Worm (Caenorhabditis elegans): ENCODE measurements around the gene sra-11.

sra-11 gene

DNA sequence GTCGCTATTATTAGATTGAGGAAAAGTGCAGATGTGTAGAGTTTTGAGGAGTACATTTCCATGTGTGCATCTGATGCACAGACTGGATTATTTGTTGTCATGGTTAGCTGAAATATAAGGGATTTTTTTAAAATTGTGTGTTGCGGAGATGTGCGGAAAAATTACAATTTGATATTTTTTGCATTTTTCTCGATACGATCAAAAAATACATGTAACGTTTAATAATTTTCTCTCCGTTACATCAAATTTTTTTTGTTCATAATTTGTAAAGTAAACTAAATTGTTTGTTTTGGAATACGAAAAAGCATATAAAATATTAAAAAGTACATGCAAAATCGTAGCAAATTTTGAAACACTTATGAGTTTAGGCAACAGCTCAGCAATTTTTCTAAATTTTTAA is at the start of gene sra-11:
sra-11 (minus strand) TSS at position 101 of the 400 bp plus-strand sequence.
- TF ChIP-seq klf-2 (GFP tag; conservative IDR thresholded peaks at IDR 0.05) (no peak), tab-1 (GFP tag; IDR thresholded peaks at IDR 0.05) (no peak), ztf-29 (GFP tag; IDR thresholded peaks at IDR 0.05) (no peak), T22C8.4 (GFP tag; IDR thresholded peaks at IDR 0.05) (no peak)

DNA sequence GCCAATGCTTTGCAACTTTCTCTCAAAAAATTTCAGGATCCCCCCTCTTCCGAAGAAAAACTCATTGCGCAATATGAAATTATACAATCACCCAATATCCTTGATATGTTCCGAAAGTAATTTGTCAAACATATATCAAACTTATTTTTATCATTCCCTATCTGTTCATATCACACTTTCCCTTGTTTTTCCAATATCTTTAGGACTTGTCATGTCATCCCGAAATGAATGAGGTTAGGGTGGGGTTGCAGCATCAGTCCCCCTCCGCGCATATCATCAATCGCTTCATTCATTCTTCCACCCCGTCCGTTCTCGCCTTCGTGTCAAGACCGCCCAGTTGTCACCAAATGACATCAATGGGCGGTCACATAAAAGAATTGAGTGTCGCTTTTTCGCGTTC is 49.6 kb upstream of the sra-11 start:
- TF ChIP-seq tab-1 (GFP tag; IDR thresholded peaks at IDR 0.05) (no peak), ztf-23 (GFP tag; IDR thresholded peaks at IDR 0.05) (no peak), flt-1 (GFP tag; IDR thresholded peaks at IDR 0.05) (no peak), med-1 (GFP tag; optimal IDR thresholded peaks at IDR 0.05; ENCODE audit: insufficient read depth) (no peak), klf-2 (GFP tag; conservative IDR thresholded peaks at IDR 0.05) (no peak), ref-1 (GFP tag; conservative IDR thresholded peaks at IDR 0.05) (no peak), cog-1 (tag; optimal IDR thresholded peaks at IDR 0.05) (no peak), T22C8.4 (GFP tag; IDR thresholded peaks at IDR 0.05) (no peak), ztf-29 (GFP tag; IDR thresholded peaks at IDR 0.05) (no peak)

DNA sequence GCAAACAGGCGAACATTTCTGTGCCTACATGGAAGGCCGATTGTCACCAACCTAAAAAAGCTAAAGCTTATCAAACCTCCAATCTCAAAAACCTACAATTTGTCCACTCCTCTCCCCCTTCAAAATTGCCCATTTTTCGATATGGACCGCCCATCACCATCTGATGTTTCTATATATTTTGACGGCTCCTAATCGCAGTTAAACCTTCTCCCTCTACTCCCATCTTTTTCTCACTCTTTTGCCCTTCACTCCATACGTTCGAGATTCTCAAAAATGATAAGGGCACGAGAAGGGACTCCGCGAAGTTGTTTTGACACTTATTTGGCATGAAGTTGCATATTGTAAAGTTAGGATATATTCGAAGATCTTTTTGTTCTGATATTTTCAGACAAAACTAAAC is 49.0 kb upstream of the sra-11 start:
- TF ChIP-seq ztf-23 (GFP tag; IDR thresholded peaks at IDR 0.05) (no peak), T22C8.4 (GFP tag; IDR thresholded peaks at IDR 0.05) (no peak), ztf-29 (GFP tag; IDR thresholded peaks at IDR 0.05) (no peak), ref-1 (GFP tag; conservative IDR thresholded peaks at IDR 0.05) (no peak), flt-1 (GFP tag; IDR thresholded peaks at IDR 0.05) (no peak), klf-2 (GFP tag; conservative IDR thresholded peaks at IDR 0.05) (no peak), cog-1 (tag; optimal IDR thresholded peaks at IDR 0.05) (no peak), tab-1 (GFP tag; IDR thresholded peaks at IDR 0.05) (no peak), med-1 (GFP tag; optimal IDR thresholded peaks at IDR 0.05; ENCODE audit: insufficient read depth) (no peak)

DNA sequence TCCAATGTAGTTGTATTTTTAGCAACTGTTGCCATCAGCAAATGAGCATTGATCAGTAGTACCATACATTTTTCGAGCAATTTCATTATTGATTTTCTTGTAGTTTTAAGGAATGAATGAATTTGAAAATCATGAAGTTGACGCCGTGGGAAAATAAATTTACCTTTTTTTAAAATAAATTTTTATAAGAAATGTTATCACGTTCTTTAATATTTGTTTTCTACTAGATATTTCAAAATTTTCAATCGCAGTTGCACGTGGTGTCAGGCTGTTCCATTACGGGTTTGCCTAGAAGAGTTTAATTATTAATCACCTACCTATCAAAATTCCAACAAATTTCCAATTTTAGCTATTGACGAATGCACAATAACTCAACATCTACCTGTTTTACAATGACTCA is 46.7 kb upstream of the sra-11 start, which contains the start of gene R03D7.8:
R03D7.8 (minus strand) TSS at position 101 of the 400 bp plus-strand sequence.
- no peak for TF ChIP-seq flt-1 (GFP tag; IDR thresholded peaks at IDR 0.05)
- TF ChIP-seq ztf-29 (GFP tag; IDR thresholded peaks at IDR 0.05) = no peak
- no peak for TF ChIP-seq T22C8.4 (GFP tag; IDR thresholded peaks at IDR 0.05)
- TF ChIP-seq klf-2 (GFP tag; conservative IDR thresholded peaks at IDR 0.05) = no peak
- no peak for TF ChIP-seq cog-1 (tag; optimal IDR thresholded peaks at IDR 0.05)
- no peak for TF ChIP-seq ref-1 (GFP tag; conservative IDR thresholded peaks at IDR 0.05)
- no peak for TF ChIP-seq ztf-23 (GFP tag; IDR thresholded peaks at IDR 0.05)
- TF ChIP-seq tab-1 (GFP tag; IDR thresholded peaks at IDR 0.05) = no peak
- no peak for TF ChIP-seq med-1 (GFP tag; optimal IDR thresholded peaks at IDR 0.05; ENCODE audit: insufficient read depth)

DNA sequence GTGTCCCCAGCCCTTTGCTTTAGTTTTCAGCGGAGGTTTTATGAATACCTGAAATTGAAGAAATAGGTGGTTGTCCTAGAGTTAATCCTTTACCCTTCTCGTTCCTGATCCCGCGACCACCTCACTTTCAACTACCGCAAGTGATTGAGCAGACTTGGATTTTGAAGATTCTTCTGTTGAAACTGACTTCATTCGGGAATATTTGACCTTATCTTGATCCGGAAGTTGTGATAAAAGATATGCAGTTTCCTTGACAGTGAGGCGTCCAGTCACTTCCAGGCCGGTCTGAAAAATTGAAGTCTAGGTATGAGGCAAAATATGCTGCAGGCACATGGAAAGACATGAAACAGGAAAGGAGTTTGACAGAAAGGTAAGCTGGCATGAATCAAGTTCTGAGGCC is 45.0 kb upstream of the sra-11 start:
- no peak for TF ChIP-seq klf-2 (GFP tag; conservative IDR thresholded peaks at IDR 0.05)
- no peak for TF ChIP-seq T22C8.4 (GFP tag; IDR thresholded peaks at IDR 0.05)
- no peak for TF ChIP-seq tab-1 (GFP tag; IDR thresholded peaks at IDR 0.05)
- TF ChIP-seq med-1 (GFP tag; optimal IDR thresholded peaks at IDR 0.05; ENCODE audit: insufficient read depth) = no peak

DNA sequence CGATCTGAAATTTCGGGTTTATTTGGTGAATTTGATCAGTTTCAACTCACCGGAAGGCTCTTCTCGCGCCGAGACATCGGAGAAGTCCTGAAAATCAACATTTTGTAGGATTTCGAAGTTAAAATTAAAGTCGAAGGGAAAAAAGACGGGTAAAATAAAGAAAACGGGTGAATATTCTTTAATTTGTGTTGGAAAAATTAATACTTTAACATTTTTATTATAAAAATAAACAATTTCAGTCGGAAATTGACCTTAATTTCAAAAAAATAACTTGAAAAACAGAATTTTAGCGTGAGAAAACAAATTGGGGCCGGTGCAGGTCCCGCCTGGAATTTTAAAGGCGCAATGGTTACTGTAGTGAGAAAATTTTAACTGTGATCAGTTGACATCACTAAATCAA is 42.9 kb upstream of the sra-11 start, which contains the start of gene nos-1:
nos-1 (minus strand) TSS at position 101 of the 400 bp plus-strand sequence.
- TF ChIP-seq ztf-23 (GFP tag; IDR thresholded peaks at IDR 0.05) (no peak), klf-2 (GFP tag; conservative IDR thresholded peaks at IDR 0.05) (no peak), med-1 (GFP tag; optimal IDR thresholded peaks at IDR 0.05; ENCODE audit: insufficient read depth) (no peak)

DNA sequence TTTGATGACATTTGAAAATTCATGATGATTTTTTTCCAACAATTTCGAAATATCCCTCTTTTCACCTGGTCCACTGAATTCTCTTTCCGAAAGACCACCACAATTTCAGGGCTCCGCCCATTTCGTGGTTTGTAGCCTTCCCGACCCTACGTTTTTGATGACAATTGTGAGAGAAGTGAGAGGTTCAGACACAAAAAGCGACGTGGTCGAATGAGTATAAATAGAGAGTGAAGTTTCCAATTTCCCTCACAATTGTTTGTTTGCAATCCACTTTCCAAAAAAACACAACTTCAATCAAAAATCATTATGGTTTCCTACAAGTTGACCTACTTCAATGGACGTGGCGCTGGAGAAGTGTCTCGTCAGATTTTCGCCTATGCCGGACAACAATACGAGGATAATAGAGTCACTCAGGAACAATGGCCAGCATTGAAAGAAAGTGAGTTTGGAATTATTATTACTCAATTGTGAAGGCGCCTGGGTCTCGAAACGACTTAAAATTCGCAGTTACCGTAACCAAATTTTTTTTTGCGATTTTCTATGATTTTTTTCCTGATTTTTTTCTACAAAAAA is 40.1 kb upstream of the sra-11 start, which contains the start of gene gst-5:
gst-5 (plus strand) TSS at position 246 of the 573 bp plus-strand sequence.
- TF ChIP-seq cog-1 (tag; optimal IDR thresholded peaks at IDR 0.05) (no peak), tab-1 (GFP tag; IDR thresholded peaks at IDR 0.05) (no peak), klf-2 (GFP tag; conservative IDR thresholded peaks at IDR 0.05) (no peak), flt-1 (GFP tag; IDR thresholded peaks at IDR 0.05) (no peak), T22C8.4 (GFP tag; IDR thresholded peaks at IDR 0.05) (no peak)

DNA sequence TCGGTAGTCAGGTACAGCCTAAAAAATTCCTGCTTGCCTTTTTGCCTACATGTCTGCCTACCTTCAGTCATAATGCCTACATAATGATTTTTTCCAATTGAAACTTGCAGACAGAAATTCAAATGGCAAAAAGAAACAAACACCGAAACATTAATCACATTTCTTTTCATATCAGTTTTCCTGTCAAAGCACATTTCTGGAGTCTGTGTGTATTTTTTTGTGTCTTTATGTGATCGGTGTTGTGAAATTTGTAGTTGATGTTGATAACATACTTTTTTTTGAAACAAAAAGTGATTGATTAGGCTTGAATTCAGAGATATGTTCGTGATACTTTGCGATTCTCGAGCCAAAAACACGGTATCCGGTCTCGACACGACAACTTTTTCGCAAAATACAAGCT is 39.3 kb upstream of the sra-11 start:
- no peak for TF ChIP-seq ref-1 (GFP tag; conservative IDR thresholded peaks at IDR 0.05)
- no peak for TF ChIP-seq tab-1 (GFP tag; IDR thresholded peaks at IDR 0.05)
- TF ChIP-seq klf-2 (GFP tag; conservative IDR thresholded peaks at IDR 0.05) = no peak
- TF ChIP-seq flt-1 (GFP tag; IDR thresholded peaks at IDR 0.05) = no peak
- no peak for TF ChIP-seq cog-1 (tag; optimal IDR thresholded peaks at IDR 0.05)
- TF ChIP-seq T22C8.4 (GFP tag; IDR thresholded peaks at IDR 0.05) = no peak
- TF ChIP-seq ztf-29 (GFP tag; IDR thresholded peaks at IDR 0.05) = no peak
- TF ChIP-seq ztf-23 (GFP tag; IDR thresholded peaks at IDR 0.05) = no peak
- TF ChIP-seq med-1 (GFP tag; optimal IDR thresholded peaks at IDR 0.05; ENCODE audit: insufficient read depth) = no peak

DNA sequence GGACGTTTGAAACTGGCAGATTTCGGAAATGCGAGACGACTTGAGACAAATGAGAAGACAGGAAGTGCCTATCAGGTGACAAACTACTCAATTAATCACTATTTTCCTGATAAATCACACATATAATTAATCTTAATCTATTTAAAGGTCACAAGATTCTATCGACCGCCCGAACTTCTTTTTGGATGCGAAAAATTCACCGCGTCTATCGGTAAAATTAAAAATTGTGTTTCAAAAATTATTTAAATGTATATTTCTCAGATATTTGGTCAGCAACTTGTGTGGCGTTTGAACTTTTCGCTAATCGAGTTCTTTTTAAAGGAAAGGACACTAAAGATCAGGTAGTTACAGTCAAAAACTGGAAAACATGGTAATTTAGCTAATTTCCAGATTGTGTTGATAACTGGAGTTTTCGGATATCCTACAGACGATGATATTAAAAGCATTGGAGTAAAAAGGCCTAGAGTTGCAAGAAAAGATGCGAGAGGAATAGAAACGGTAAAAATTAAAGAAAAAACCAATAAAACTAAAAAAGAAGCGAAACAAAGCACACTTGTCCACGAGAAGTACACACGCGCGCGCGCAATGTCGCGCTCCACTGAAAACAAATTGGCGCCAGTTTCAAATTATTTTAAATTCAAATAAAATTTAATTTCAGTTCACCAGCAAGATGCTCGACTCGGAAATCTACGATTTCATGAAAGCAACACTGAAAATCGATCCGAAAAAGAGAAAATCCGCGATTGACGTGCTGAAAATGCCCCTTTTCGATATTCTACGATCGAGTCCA is 38.3 kb upstream of the sra-11 start:
- no peak for TF ChIP-seq ztf-23 (GFP tag; IDR thresholded peaks at IDR 0.05)
- no peak for TF ChIP-seq tab-1 (GFP tag; IDR thresholded peaks at IDR 0.05)
- no peak for TF ChIP-seq ref-1 (GFP tag; conservative IDR thresholded peaks at IDR 0.05)
- TF ChIP-seq cog-1 (tag; optimal IDR thresholded peaks at IDR 0.05) = no peak
- no peak for TF ChIP-seq klf-2 (GFP tag; conservative IDR thresholded peaks at IDR 0.05)

DNA sequence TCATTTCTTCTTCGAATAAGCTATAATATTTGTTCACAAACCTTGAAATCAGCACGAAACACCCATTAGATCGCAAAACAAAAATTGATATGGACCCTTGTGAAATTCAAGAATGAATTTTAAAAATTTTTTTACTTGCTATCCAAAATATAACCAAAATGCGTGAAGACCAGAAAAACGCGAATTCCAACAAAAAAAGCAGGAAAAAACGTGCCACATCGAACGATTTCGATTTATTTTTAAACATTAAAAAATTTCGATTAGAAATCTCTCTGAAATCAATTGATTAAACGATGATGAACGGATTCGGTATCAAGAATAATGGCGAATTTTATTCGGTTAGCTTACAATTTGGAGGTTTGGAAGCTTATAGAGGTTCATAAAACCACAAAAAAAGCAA is 37.2 kb upstream of the sra-11 start, which contains the start of the genes tceb-3 and gskl-1:
tceb-3 (minus strand) TSS at position 101 of the 400 bp plus-strand sequence.
gskl-1 (plus strand) TSS at position 243 of the 400 bp plus-strand sequence.
- no peak for TF ChIP-seq klf-2 (GFP tag; conservative IDR thresholded peaks at IDR 0.05)
- TF ChIP-seq ztf-23 (GFP tag; IDR thresholded peaks at IDR 0.05) = no peak
- TF ChIP-seq tab-1 (GFP tag; IDR thresholded peaks at IDR 0.05) = no peak
- no peak for TF ChIP-seq ref-1 (GFP tag; conservative IDR thresholded peaks at IDR 0.05)
- TF ChIP-seq flt-1 (GFP tag; IDR thresholded peaks at IDR 0.05) = no peak
- no peak for TF ChIP-seq cog-1 (tag; optimal IDR thresholded peaks at IDR 0.05)
- no peak for TF ChIP-seq med-1 (GFP tag; optimal IDR thresholded peaks at IDR 0.05; ENCODE audit: insufficient read depth)
- no peak for TF ChIP-seq T22C8.4 (GFP tag; IDR thresholded peaks at IDR 0.05)
- TF ChIP-seq ztf-29 (GFP tag; IDR thresholded peaks at IDR 0.05) = no peak
